Fruit fly (Drosophila melanogaster) whole organism, wandering third instar larva: ENCODE results near the gene ArgRS.

Experiments
- CrebA ChIP-seq: fragments of 200-800 bp; sonication (Bioruptor generic); optimal IDR thresholded peaks from 2 replicates; lab custom pipeline; 2016; ENCODE audit warnings: missing biosample characterization, mild to moderate bottlenecking, missing genetic modification characterization, borderline replicate concordance
- Dif ChIP-seq: fragments of 200-275, 200-300 bp; sonication (Bioruptor generic); optimal IDR thresholded peaks from 2 replicates; lab custom pipeline; 2018; ENCODE audit warnings: missing biosample characterization, missing genetic modification characterization; ENCODE audit not compliant: partially characterized antibody
- HLH106 ChIP-seq: fragments of 200-800 bp; optimal IDR thresholded peaks from 3 replicates; lab custom pipeline; 2019; ENCODE audit warnings: missing biosample characterization, mild to moderate bottlenecking, missing genetic modification characterization, moderate library complexity
- Jra ChIP-seq: sonication (Bioruptor generic); optimal IDR thresholded peaks from 2 replicates; lab custom pipeline; 2016; ENCODE audit warnings: missing biosample characterization, missing genetic modification characterization
- br ChIP-seq: fragments of 200-800 bp; sonication (Bioruptor generic); optimal IDR thresholded peaks from 2 replicates; lab custom pipeline; 2016; ENCODE audit warnings: missing biosample characterization, missing genetic modification characterization

- no peak for TF ChIP-seq CrebA (GFP tag; lab: Kevin White, UChicago)
- TF ChIP-seq br (GFP tag; lab: Kevin White, UChicago), result no peak
- no peak for TF ChIP-seq Jra
- no peak for TF ChIP-seq Dif
- no peak for TF ChIP-seq HLH106 (tag; lab: Kevin White, UChicago)
These were observed 15.4 kb upstream of the ArgRS start, which contains the start of gene AlkB for dm6 chrX:15859387-15859786.
